Worm (Caenorhabditis elegans) whole organism, L4 larva: Measurements from ENCODE around the gene F16H6.3.

ENCODE experiments used
- cey-2 ChIP-seq: sonication (generic microtip); optimal IDR thresholded peaks from 3 replicates; lab custom pipeline; 2017; ENCODE audit warnings: missing genetic modification characterization, mild to moderate bottlenecking, missing compliant biosample characterization, antibody characterized with exemption, borderline replicate concordance; ENCODE audit not compliant: insufficient read depth
- lin-39 ChIP-seq: fragments of 150-350 bp; optimal IDR thresholded peaks from 2 replicates; lab custom pipeline; 2014; ENCODE audit warnings: missing biosample characterization, missing genetic modification reagents, missing genetic modification characterization
- lir-3 ChIP-seq: sonication (generic microtip); optimal IDR thresholded peaks from 2 replicates; lab custom pipeline; 2016; ENCODE audit warnings: mild to moderate bottlenecking, missing genetic modification characterization, missing compliant biosample characterization
- snpc-4 ChIP-seq: fragments of 150-350 bp; optimal IDR thresholded peaks from 2 replicates; lab custom pipeline; 2014; ENCODE audit warnings: missing biosample characterization, missing genetic modification characterization
- unc-62 ChIP-seq, 3 experiments: fragments of 150-350 bp in 1 of 3; sonication (generic microtip); optimal IDR thresholded peaks in 2 of 3; peaks in 1 of 3; 1 replicate in 1 of 3; 2 replicates in 2 of 3; lab custom pipeline; 2014 to 2017; ENCODE audit warnings: missing biosample characterization in 3 of 3, missing genetic modification characterization in 3 of 3, missing genetic modification reagents in 3 of 3, missing genotype in 1 of 3

- no peak for TF ChIP-seq lin-39 (tag; lab: Kevin White, UChicago)
- TF ChIP-seq cey-2: no peak
- TF ChIP-seq unc-62 (GFP tag; optimal IDR thresholded peaks at IDR 0.05 in 1 of 2; lab: Kevin White, UChicago): no peak
- no peak for TF ChIP-seq unc-62 (tag; optimal IDR thresholded peaks at IDR 0.05; lab: Kevin White, UChicago)
- TF ChIP-seq lir-3 (tag; lab: Kevin White, UChicago): no peak
- TF ChIP-seq snpc-4 (tag; lab: Kevin White, UChicago): no peak
Observed at ce11 chrV:18189181-18189580, 5.9 kb upstream of the F16H6.3 start, which contains the start of gene clec-246.
